Fruit fly (Drosophila melanogaster) whole organism, embryonic: ENCODE data around the gene Cnot4.

Source experiments
- Asciz ChIP-seq: fragments of 200-800 bp; sonication (Bioruptor generic); optimal IDR thresholded peaks from 2 replicates; lab custom pipeline; 2017; ENCODE audit warnings: missing biosample characterization, mild to moderate bottlenecking, missing genetic modification characterization, missing genetic modification reagents
- Atf-2 ChIP-seq: fragments of 200-800 bp; sonication (Bioruptor generic); optimal IDR thresholded peaks from 2 replicates; lab custom pipeline; 2016; ENCODE audit warnings: missing biosample characterization, missing genetic modification characterization
- Awh ChIP-seq: fragments of 200-800 bp; sonication (Bioruptor generic); IDR thresholded peaks from 2 replicates; pipeline ENCODE4, ENCODE4 v1.3.6; 2022; ENCODE audit warnings: missing biosample characterization, missing genetic modification characterization
- B-H2 ChIP-seq: fragments of 200-800 bp; sonication (Bioruptor generic); optimal IDR thresholded peaks from 2 replicates; lab custom pipeline; 2018; ENCODE audit warnings: missing biosample characterization, mild to moderate bottlenecking, missing genetic modification characterization
- BtbVII ChIP-seq: fragments of 200-800 bp; sonication (Bioruptor generic); optimal IDR thresholded peaks from 3 replicates; lab custom pipeline; 2017; ENCODE audit warnings: missing biosample characterization, mild to moderate bottlenecking, missing genetic modification characterization
- CG10209 ChIP-seq: fragments of 200-800 bp; sonication (Bioruptor generic); optimal IDR thresholded peaks from 3 replicates; lab custom pipeline; 2017; ENCODE audit warnings: missing biosample characterization, mild to moderate bottlenecking, missing genetic modification characterization, missing genetic modification reagents
- CG10543 ChIP-seq: fragments of 200-800 bp; sonication (Bioruptor generic); optimal IDR thresholded peaks from 3 replicates; lab custom pipeline; 2017; ENCODE audit warnings: missing biosample characterization, mild to moderate bottlenecking, missing genetic modification characterization, moderate library complexity
- CG10959 ChIP-seq: fragments of 200-800 bp; sonication (Bioruptor generic); IDR thresholded peaks from 2 replicates; pipeline ENCODE4 v1.3.6; 2022; ENCODE audit warnings: missing biosample characterization, missing genetic modification characterization
- CG12071 ChIP-seq: fragments of 200-800 bp; sonication (Bioruptor generic); optimal IDR thresholded peaks from 3 replicates; lab custom pipeline; 2018; ENCODE audit warnings: missing biosample characterization, mild to moderate bottlenecking, missing genetic modification characterization
- CG12942 ChIP-seq: fragments of 200-800 bp; sonication (Bioruptor generic); optimal IDR thresholded peaks from 3 replicates; lab custom pipeline; 2016; ENCODE audit warnings: missing biosample characterization, missing genetic modification characterization
- CG13287 ChIP-seq: fragments of 200-800 bp; sonication (Bioruptor generic); IDR thresholded peaks from 2 replicates; pipeline ENCODE4 v1.3.6; 2022; ENCODE audit warnings: missing biosample characterization, missing genetic modification characterization; ENCODE audit not compliant: partially characterized antibody
- CG13624 ChIP-seq: fragments of 200-800 bp; sonication (Bioruptor generic); optimal IDR thresholded peaks from 2 replicates; lab custom pipeline; 2016; ENCODE audit warnings: missing biosample characterization, missing genetic modification characterization
- CG18011 ChIP-seq: fragments of 200-800 bp; sonication (Bioruptor generic); optimal IDR thresholded peaks from 2 replicates; lab custom pipeline; 2017; ENCODE audit warnings: missing biosample characterization, missing genetic modification characterization, mild to moderate bottlenecking, moderate library complexity, missing genotype
- CG3995 ChIP-seq: fragments of 200-800 bp; sonication (Bioruptor generic); optimal IDR thresholded peaks from 3 replicates; lab custom pipeline; 2016; ENCODE audit warnings: missing biosample characterization, missing genetic modification characterization
- CG4282 ChIP-seq: fragments of 200-800 bp; sonication (Bioruptor generic); optimal IDR thresholded peaks from 2 replicates; lab custom pipeline; 2016; ENCODE audit warnings: missing biosample characterization, missing genetic modification characterization
- CG6175 ChIP-seq: fragments of 200-800 bp; sonication (Bioruptor generic); IDR thresholded peaks from 3 replicates; pipeline ENCODE4 v1.3.6; 2022; ENCODE audit warnings: missing biosample characterization, missing genetic modification characterization
- CG6683 ChIP-seq: fragments of 200-800 bp; sonication (Bioruptor generic); optimal IDR thresholded peaks from 2 replicates; lab custom pipeline; 2017; ENCODE audit warnings: missing biosample characterization, mild to moderate bottlenecking, missing genetic modification characterization, missing genetic modification reagents
- CG6854 ChIP-seq: fragments of 200-800 bp; sonication (Bioruptor generic); optimal IDR thresholded peaks from 3 replicates; lab custom pipeline; 2017; ENCODE audit warnings: missing biosample characterization, mild to moderate bottlenecking, missing genetic modification characterization
- CG7745 ChIP-seq: fragments of 200-800 bp; sonication (Bioruptor generic); optimal IDR thresholded peaks from 2 replicates; lab custom pipeline; 2018; ENCODE audit warnings: missing biosample characterization, mild to moderate bottlenecking, missing genetic modification characterization, moderate library complexity
- CG8388 ChIP-seq: fragments of 200-800 bp; sonication (Bioruptor generic); optimal IDR thresholded peaks from 2 replicates; lab custom pipeline; 2019; ENCODE audit warnings: missing biosample characterization, mild to moderate bottlenecking, missing genetic modification characterization, moderate library complexity
- CG9609 ChIP-seq: fragments of 200-800 bp; sonication (Bioruptor generic); optimal IDR thresholded peaks from 3 replicates; lab custom pipeline; 2016; ENCODE audit warnings: missing biosample characterization, missing genetic modification characterization
- CG9817 ChIP-seq: fragments of 200-800 bp; sonication (Bioruptor generic); optimal IDR thresholded peaks from 2 replicates; lab custom pipeline; 2018; ENCODE audit warnings: missing biosample characterization, mild to moderate bottlenecking, missing genetic modification characterization, moderate library complexity
- CkIIα-i1 ChIP-seq: fragments of 200-800 bp; sonication (Bioruptor generic); IDR thresholded peaks from 2 replicates; pipeline ENCODE4 v1.3.6; 2022; ENCODE audit warnings: missing biosample characterization, missing genetic modification characterization
- ERR ChIP-seq: fragments of 200-800 bp; sonication (Bioruptor generic); optimal IDR thresholded peaks from 2 replicates; lab custom pipeline; 2016; ENCODE audit warnings: missing biosample characterization, missing genetic modification characterization
- H15 ChIP-seq: fragments of 200-800 bp; sonication (Bioruptor generic); IDR thresholded peaks from 3 replicates; pipeline ENCODE4 v1.3.6; 2022; ENCODE audit warnings: missing biosample characterization, missing genetic modification characterization
- Hey ChIP-seq: fragments of 200-800 bp; sonication (Bioruptor generic); optimal IDR thresholded peaks from 3 replicates; lab custom pipeline; 2018; ENCODE audit warnings: missing biosample characterization, mild to moderate bottlenecking, missing genetic modification characterization
- Hr39 ChIP-seq: fragments of >200 bp; optimal IDR thresholded peaks from 2 replicates; lab custom pipeline; 2017
- MTF-1 ChIP-seq: fragments of 200-800 bp; sonication (Bioruptor generic); optimal IDR thresholded peaks from 2 replicates; lab custom pipeline; 2018; ENCODE audit warnings: missing biosample characterization, mild to moderate bottlenecking, missing genetic modification characterization, borderline replicate concordance
- NC2β ChIP-seq: fragments of 200-800 bp; sonication (Bioruptor generic); optimal IDR thresholded peaks from 2 replicates; lab custom pipeline; 2016; ENCODE audit warnings: missing biosample characterization, missing genetic modification characterization
- PHDP ChIP-seq: fragments of 200-800 bp; sonication (Bioruptor generic); optimal IDR thresholded peaks from 3 replicates; lab custom pipeline; 2018; ENCODE audit warnings: missing biosample characterization, mild to moderate bottlenecking, missing genetic modification characterization, moderate library complexity
- Pdp1 ChIP-seq, 2 experiments: fragments of 200-800 bp; sonication (Bioruptor generic); optimal IDR thresholded peaks; 3 replicates each; lab custom pipeline; 2016; ENCODE audit warnings: missing biosample characterization in 2 of 2, missing genetic modification characterization in 2 of 2, mild to moderate bottlenecking in 1 of 2, moderate library complexity in 1 of 2
- Ravus ChIP-seq: fragments of 200-800 bp; sonication (Bioruptor generic); IDR thresholded peaks from 2 replicates; pipeline ENCODE4 v1.3.6; 2022; ENCODE audit warnings: missing biosample characterization, missing genetic modification characterization
- Sry-δ ChIP-seq: fragments of 200-800 bp; sonication (Bioruptor generic); optimal IDR thresholded peaks from 2 replicates; lab custom pipeline; 2016; ENCODE audit warnings: missing biosample characterization, missing genetic modification characterization
- ash1 ChIP-seq: fragments of 200-800 bp; sonication (Bioruptor generic); optimal IDR thresholded peaks from 2 replicates; lab custom pipeline; 2018; ENCODE audit warnings: missing biosample characterization, mild to moderate bottlenecking, missing genetic modification characterization
- bab2 ChIP-seq: fragments of 200-800 bp; sonication (Bioruptor generic); optimal IDR thresholded peaks from 2 replicates; lab custom pipeline; 2016; ENCODE audit warnings: missing biosample characterization, missing genetic modification characterization
- bbx ChIP-seq: fragments of 200-800 bp; sonication (Bioruptor generic); IDR thresholded peaks from 2 replicates; pipeline ENCODE4 v1.3.6; 2022; ENCODE audit warnings: missing biosample characterization, missing genetic modification characterization; ENCODE audit not compliant: partially characterized antibody
- bsh ChIP-seq, 2 experiments: fragments of 200-800 bp; sonication (Bioruptor generic); optimal IDR thresholded peaks; 2 replicates each; lab custom pipeline; 2017 to 2018; ENCODE audit warnings: mild to moderate bottlenecking in 2 of 2, missing biosample characterization in 2 of 2, missing genetic modification characterization in 2 of 2, moderate library complexity in 1 of 2
- dan ChIP-seq: fragments of 200-800 bp; sonication (Bioruptor generic); IDR thresholded peaks from 2 replicates; pipeline ENCODE4 v1.3.6; 2022; ENCODE audit warnings: missing biosample characterization, missing genetic modification characterization
- fd96Cb ChIP-seq: fragments of 200-800 bp; sonication (Bioruptor generic); optimal IDR thresholded peaks from 2 replicates; lab custom pipeline; 2018; ENCODE audit warnings: missing biosample characterization, mild to moderate bottlenecking, missing genetic modification characterization, moderate library complexity
- gt ChIP-seq: fragments of 200-800 bp; sonication (Bioruptor generic); IDR thresholded peaks from 2 replicates; pipeline ENCODE4 v1.3.6; 2022; ENCODE audit warnings: missing biosample characterization, missing genetic modification characterization
- hkb ChIP-seq, 2 experiments: fragments of 200-800 bp in 1 of 2; fragments of >200 bp in 1 of 2; sonication (Bioruptor generic) in 1 of 2; IDR thresholded peaks in 1 of 2; optimal IDR thresholded peaks in 1 of 2; 2 replicates each; pipeline versions ENCODE4 v1.3.6 to Lab custom; 2017 to 2022; ENCODE audit warnings: missing biosample characterization in 1 of 2, missing genetic modification characterization in 1 of 2
- maf-S ChIP-seq: fragments of 200-800 bp; sonication (Bioruptor generic); optimal IDR thresholded peaks from 2 replicates; lab custom pipeline; 2016; ENCODE audit warnings: missing biosample characterization, missing genetic modification characterization
- nom ChIP-seq: fragments of 200-800 bp; sonication (Bioruptor generic); optimal IDR thresholded peaks from 2 replicates; lab custom pipeline; 2017; ENCODE audit warnings: missing biosample characterization, missing genetic modification characterization, mild to moderate bottlenecking, moderate library complexity, missing genetic modification reagents
- ro ChIP-seq: fragments of 200-800 bp; sonication (Bioruptor generic); IDR thresholded peaks from 2 replicates; pipeline ENCODE4 v1.3.6; 2022; ENCODE audit warnings: missing biosample characterization, missing genetic modification characterization
- sens ChIP-seq: fragments of 200-800 bp; sonication (Bioruptor generic); peaks from one replicate; lab custom pipeline; 2016; ENCODE audit warnings: missing biosample characterization, missing genetic modification characterization
- slou ChIP-seq: fragments of 200-800 bp; sonication (Bioruptor generic); optimal IDR thresholded peaks from 3 replicates; lab custom pipeline; 2016; ENCODE audit warnings: missing biosample characterization, missing genetic modification characterization
- sr ChIP-seq: fragments of 200-800 bp; sonication (Bioruptor generic); IDR thresholded peaks from 3 replicates; pipeline ENCODE4 v1.3.6; 2022; ENCODE audit warnings: missing biosample characterization, missing genetic modification characterization
- tgo ChIP-seq: fragments of 200-800 bp; sonication (Bioruptor generic); IDR thresholded peaks from 3 replicates; pipeline ENCODE4 v1.3.6; 2022; ENCODE audit warnings: missing biosample characterization, missing genetic modification characterization

Gene Cnot4

DNA sequence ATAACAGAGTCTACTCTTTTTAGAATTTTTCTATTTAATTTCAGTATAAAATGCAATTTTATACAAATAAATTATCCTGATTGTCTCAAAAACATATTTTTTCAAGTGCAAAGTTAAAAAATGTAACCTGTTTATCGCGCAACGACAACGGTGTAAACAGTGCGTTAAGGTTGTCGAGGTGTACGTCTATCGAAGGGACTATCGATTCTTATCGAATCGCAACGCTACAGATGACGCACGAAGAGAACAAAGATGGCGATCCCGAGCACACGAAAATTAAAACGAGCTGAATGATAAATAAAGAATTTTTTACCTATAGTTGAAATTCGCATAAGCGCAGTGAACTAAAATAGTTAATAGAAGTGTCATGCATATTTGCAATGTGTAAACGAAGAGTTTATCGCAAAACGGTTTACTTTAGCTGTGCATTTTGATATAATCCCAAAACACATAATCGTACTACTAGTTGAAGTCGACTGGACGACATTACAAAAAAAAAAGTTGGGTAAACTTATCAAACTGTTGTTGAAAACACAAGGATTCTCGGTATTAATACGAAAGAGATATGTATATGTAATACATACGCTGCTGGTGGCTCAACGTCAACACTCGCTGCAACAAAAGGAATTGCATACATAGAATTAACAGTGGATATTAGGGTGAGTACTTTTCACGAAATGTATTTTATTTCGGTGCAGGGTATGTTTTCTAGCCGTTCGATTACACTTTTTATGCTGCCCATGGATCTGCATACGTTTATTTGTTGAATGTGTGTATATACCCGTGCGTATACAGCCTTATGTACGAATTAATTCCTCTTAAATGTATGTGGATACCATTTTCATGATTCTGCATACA lies 8.4 kb upstream of the Cnot4 start, which contains the start of gene da (continued):
- TF ChIP-seq dan (GFP tag; lab: Robert Waterston, UW) (no peak), Pdp1 (GFP tag; optimal IDR thresholded peaks at IDR 0.05; lab: Kevin White, UChicago) (peak; percentile 33 to 69), fd96Cb (tag; lab: Kevin White, UChicago) (peak; percentile 64), MTF-1 (GFP tag; lab: Kevin White, UChicago) (no peak), hkb (optimal IDR thresholded peaks at IDR 0.05; lab: Kevin White, UChicago) (no peak), hkb (GFP tag; IDR thresholded peaks at IDR 0.05; lab: Robert Waterston, UW) (peak; percentile 54), CG10209 (GFP tag; lab: Kevin White, UChicago) (peak; percentile 52), Awh (peak; percentile 52; the same call in 1 of the 2 replicates), Hr39 (lab: Kevin White, UChicago) (no peak), Hey (tag; lab: Kevin White, UChicago) (no peak), slou (GFP tag; lab: Kevin White, UChicago) (no peak), CG12942 (peak; percentile 22), ro (GFP tag; lab: Robert Waterston, UW) (no peak), CG10543 (GFP tag; lab: Kevin White, UChicago) (peak; percentile 21), BtbVII (GFP tag; lab: Kevin White, UChicago) (peak; percentile 19), CG6854 (GFP tag; lab: Kevin White, UChicago) (peak; percentile 38), PHDP (tag; lab: Kevin White, UChicago) (peak; percentile 68), CG9817 (tag; lab: Kevin White, UChicago) (no peak), CG10959 (GFP tag; lab: Robert Waterston, UW) (no peak), B-H2 (GFP tag; lab: Kevin White, UChicago) (peak; percentile 54), tgo (GFP tag; lab: Robert Waterston, UW) (peak; percentile 57; the same call in 1 of the 3 replicates), ERR (GFP tag; lab: Kevin White, UChicago) (no peak), Ravus (GFP tag; lab: Robert Waterston, UW) (no peak), nom (GFP tag; lab: Kevin White, UChicago) (peak; percentile 15), CG9609 (GFP tag; lab: Kevin White, UChicago) (peak; percentile 56), CG6683 (no peak), bab2 (no peak), CG4282 (GFP tag; lab: Kevin White, UChicago) (peak; percentile 46), Sry-δ (peak; percentile 71), Atf-2 (no peak), CG8388 (GFP tag; lab: Kevin White, UChicago) (peak; percentile 21), CG6175 (GFP tag; lab: Robert Waterston, UW) (no peak), bbx (GFP tag; lab: Robert Waterston, UW) (peak; percentile 60), maf-S (GFP tag; lab: Kevin White, UChicago) (peak; percentile 42), CG12071 (no peak), sens (GFP tag; lab: Kevin White, UChicago) (peak; percentile 94), NC2β (GFP tag; lab: Kevin White, UChicago) (peak; percentile 63), CG3995 (GFP tag; lab: Kevin White, UChicago) (peak; percentile 63), CG7745 (tag; lab: Kevin White, UChicago) (no peak), bsh (GFP tag; optimal IDR thresholded peaks at IDR 0.05; lab: Kevin White, UChicago) (peak in 1 of 2 experiments; percentile 58), H15 (GFP tag; lab: Robert Waterston, UW) (0 out of 3 replicates have a peak, but pooled peaks have one; percentile 13), ash1 (GFP tag; lab: Kevin White, UChicago) (peak; percentile 6), gt (no peak), CG13287 (GFP tag; lab: Robert Waterston, UW) (peak; percentile 64), CkIIα-i1 (GFP tag; lab: Robert Waterston, UW) (no peak), CG13624 (GFP tag; lab: Kevin White, UChicago) (peak; percentile 63), Asciz (peak; percentile 23), CG18011 (GFP tag; lab: Kevin White, UChicago) (peak; percentile 20), sr (GFP tag; lab: Robert Waterston, UW) (no peak)
